Fruit fly (Drosophila melanogaster) whole organism, embryonic: ENCODE results near the gene Obp93a.

Experiments used
- Blimp-1 ChIP-seq: fragments of 200-800 bp; sonication (Bioruptor generic); optimal IDR thresholded peaks from 3 replicates; lab custom pipeline; 2018; ENCODE audit warnings: missing biosample characterization, missing genetic modification characterization, mild to moderate bottlenecking, moderate library complexity, missing genetic modification reagents
- CG10979 ChIP-seq: fragments of 200-800 bp; sonication (Bioruptor generic); optimal IDR thresholded peaks from 2 replicates; lab custom pipeline; 2018; ENCODE audit warnings: missing biosample characterization, mild to moderate bottlenecking, missing genetic modification characterization, moderate library complexity
- CG12942 ChIP-seq: fragments of 200-800 bp; sonication (Bioruptor generic); optimal IDR thresholded peaks from 3 replicates; lab custom pipeline; 2016; ENCODE audit warnings: missing biosample characterization, missing genetic modification characterization
- CG13424 ChIP-seq: fragments of 200-800 bp; sonication (Bioruptor generic); optimal IDR thresholded peaks from 2 replicates; lab custom pipeline; 2019; ENCODE audit warnings: missing biosample characterization, mild to moderate bottlenecking, missing genetic modification characterization, moderate library complexity
- CG13624 ChIP-seq: fragments of 200-800 bp; sonication (Bioruptor generic); optimal IDR thresholded peaks from 2 replicates; lab custom pipeline; 2016; ENCODE audit warnings: missing biosample characterization, missing genetic modification characterization
- CG14965 ChIP-seq: fragments of 200-800 bp; sonication (Bioruptor generic); optimal IDR thresholded peaks from 2 replicates; lab custom pipeline; 2016; ENCODE audit warnings: missing biosample characterization, missing genetic modification characterization, borderline replicate concordance
- CG1603 ChIP-seq: fragments of 200-800 bp; sonication (Bioruptor generic); optimal IDR thresholded peaks from 2 replicates; lab custom pipeline; 2019; ENCODE audit warnings: missing biosample characterization, mild to moderate bottlenecking, missing genetic modification characterization, moderate library complexity
- CG16779 ChIP-seq: fragments of 200-800 bp; sonication (Bioruptor generic); IDR thresholded peaks from 2 replicates; pipeline ENCODE4 v1.3.6; 2022; ENCODE audit warnings: missing biosample characterization, missing genetic modification characterization
- CG16815 ChIP-seq: fragments of 200-800 bp; sonication (Bioruptor generic); optimal IDR thresholded peaks from 3 replicates; lab custom pipeline; 2017; ENCODE audit warnings: missing biosample characterization, mild to moderate bottlenecking, missing genetic modification characterization
- CG17568 ChIP-seq: fragments of 200-800 bp; sonication (Bioruptor generic); optimal IDR thresholded peaks from 2 replicates; lab custom pipeline; 2018; ENCODE audit warnings: missing biosample characterization, mild to moderate bottlenecking, missing genetic modification characterization, moderate library complexity
- CG18262 ChIP-seq: fragments of 200-800 bp; optimal IDR thresholded peaks from 3 replicates; lab custom pipeline; 2019; ENCODE audit warnings: missing biosample characterization, mild to moderate bottlenecking, missing genetic modification characterization, moderate library complexity
- CG2120 ChIP-seq: fragments of 200-800 bp; sonication (Bioruptor generic); optimal IDR thresholded peaks from 3 replicates; lab custom pipeline; 2016; ENCODE audit warnings: missing biosample characterization, missing genetic modification characterization
- CG30403 ChIP-seq: fragments of 200-800 bp; sonication (Bioruptor generic); optimal IDR thresholded peaks from 3 replicates; lab custom pipeline; 2016; ENCODE audit warnings: missing biosample characterization, missing genetic modification characterization
- CG32767 ChIP-seq: fragments of 200-800 bp; sonication (Bioruptor generic); IDR thresholded peaks from 2 replicates; pipeline ENCODE4 v1.3.6; 2022; ENCODE audit warnings: missing biosample characterization, missing genetic modification characterization
- CG3281 ChIP-seq: fragments of 200-800 bp; sonication (Bioruptor generic); optimal IDR thresholded peaks from 3 replicates; lab custom pipeline; 2017; ENCODE audit warnings: missing biosample characterization, mild to moderate bottlenecking, missing genetic modification characterization
- CG34224 ChIP-seq: fragments of 200-800 bp; sonication (Bioruptor generic); IDR thresholded peaks from 3 replicates; pipeline ENCODE4 v1.3.6; 2022; ENCODE audit warnings: missing biosample characterization, missing genetic modification characterization; ENCODE audit not compliant: partially characterized antibody
- CG43689 ChIP-seq: fragments of 200-800 bp; sonication (Bioruptor generic); IDR thresholded peaks from 2 replicates; pipeline ENCODE4 v1.3.6; 2022; ENCODE audit warnings: missing biosample characterization, missing genetic modification characterization
- CG4404 ChIP-seq: fragments of 200-800 bp; sonication (Bioruptor generic); IDR thresholded peaks from 2 replicates; pipeline ENCODE4 v1.3.6; 2022; ENCODE audit warnings: missing biosample characterization, missing genetic modification characterization
- CG4424 ChIP-seq: fragments of 200-800 bp; sonication (Bioruptor generic); optimal IDR thresholded peaks from 3 replicates; lab custom pipeline; 2016; ENCODE audit warnings: missing biosample characterization, missing genetic modification characterization
- CG6854 ChIP-seq: fragments of 200-800 bp; sonication (Bioruptor generic); optimal IDR thresholded peaks from 3 replicates; lab custom pipeline; 2017; ENCODE audit warnings: missing biosample characterization, mild to moderate bottlenecking, missing genetic modification characterization
- CG7372 ChIP-seq: fragments of 200-800 bp; sonication (Bioruptor generic); IDR thresholded peaks from 2 replicates; pipeline ENCODE4 v1.3.6; 2022; ENCODE audit warnings: missing biosample characterization, missing genetic modification characterization
- CG9876 ChIP-seq: fragments of 200-800 bp; sonication (Bioruptor generic); optimal IDR thresholded peaks from 2 replicates; lab custom pipeline; 2016; ENCODE audit warnings: missing biosample characterization, missing genetic modification characterization
- CG9932 ChIP-seq: fragments of 200-800 bp; sonication (Bioruptor generic); IDR thresholded peaks from 2 replicates; pipeline ENCODE4 v1.3.6; 2022; ENCODE audit warnings: missing biosample characterization, missing genetic modification characterization
- Doc2 ChIP-seq: fragments of 200-800 bp; sonication (Bioruptor generic); IDR thresholded peaks from 2 replicates; pipeline ENCODE4 v1.3.6; 2022; ENCODE audit warnings: missing biosample characterization, missing genetic modification characterization
- Elba2 ChIP-seq: fragments of 200-800 bp; sonication (Bioruptor generic); optimal IDR thresholded peaks from 3 replicates; lab custom pipeline; 2016; ENCODE audit warnings: missing biosample characterization, missing genetic modification characterization
- Fer2 ChIP-seq: fragments of 200-800 bp; sonication (Bioruptor generic); optimal IDR thresholded peaks from 2 replicates; lab custom pipeline; 2018; ENCODE audit warnings: missing biosample characterization, mild to moderate bottlenecking, missing genetic modification characterization, moderate library complexity
- Hr51 ChIP-seq, 2 experiments: fragments of 200-800 bp; sonication (Bioruptor generic); optimal IDR thresholded peaks; 2 replicates in 1 of 2; 3 replicates in 1 of 2; lab custom pipeline; 2016 to 2018; ENCODE audit warnings: missing biosample characterization in 2 of 2, missing genetic modification characterization in 2 of 2, mild to moderate bottlenecking in 1 of 2, moderate library complexity in 1 of 2
- Hsf ChIP-seq: fragments of 200-800 bp; sonication (Bioruptor generic); optimal IDR thresholded peaks from 3 replicates; lab custom pipeline; 2016; ENCODE audit warnings: missing biosample characterization, missing genetic modification characterization
- Mes4 ChIP-seq: fragments of 200-800 bp; sonication (Bioruptor generic); optimal IDR thresholded peaks from 2 replicates; lab custom pipeline; 2016; ENCODE audit warnings: missing biosample characterization, missing genetic modification characterization
- Oaz ChIP-seq: fragments of 200-800 bp; sonication (Bioruptor generic); IDR thresholded peaks from 2 replicates; pipeline ENCODE4 v1.3.6; 2022; ENCODE audit warnings: missing biosample characterization, missing genetic modification characterization
- Rx ChIP-seq: fragments of 200-800 bp; sonication (Bioruptor generic); IDR thresholded peaks from 2 replicates; pipeline ENCODE4 v1.3.6; 2022; ENCODE audit warnings: missing biosample characterization, missing genetic modification characterization
- Sox100B ChIP-seq: fragments of 200-800 bp; sonication (Bioruptor generic); optimal IDR thresholded peaks from 3 replicates; lab custom pipeline; 2018; ENCODE audit warnings: missing biosample characterization, mild to moderate bottlenecking, missing genetic modification characterization
- aop ChIP-seq: fragments of 200-800 bp; sonication (Bioruptor generic); IDR thresholded peaks from 2 replicates; pipeline ENCODE4 v1.3.6; 2022; ENCODE audit warnings: missing biosample characterization, missing genetic modification characterization
- bab2 ChIP-seq: fragments of 200-800 bp; sonication (Bioruptor generic); optimal IDR thresholded peaks from 2 replicates; lab custom pipeline; 2016; ENCODE audit warnings: missing biosample characterization, missing genetic modification characterization
- bcd ChIP-seq: fragments of 200-800 bp; sonication (Bioruptor generic); optimal IDR thresholded peaks from 2 replicates; lab custom pipeline; 2017; ENCODE audit warnings: missing biosample characterization, mild to moderate bottlenecking, missing genetic modification characterization
- chif ChIP-seq, 2 experiments: fragments of 200-800 bp; sonication (Bioruptor generic); optimal IDR thresholded peaks; 3 replicates each; lab custom pipeline; 2016; ENCODE audit warnings: missing biosample characterization in 2 of 2, missing genetic modification characterization in 2 of 2
- croc ChIP-seq: fragments of 200-800 bp; sonication (Bioruptor generic); conservative IDR thresholded peaks from 3 replicates; pipeline ENCODE4 v1.3.6; 2022; ENCODE audit warnings: missing biosample characterization, missing genetic modification characterization
- esg ChIP-seq: fragments of 200-800 bp; sonication (Bioruptor generic); conservative IDR thresholded peaks from 2 replicates; pipeline ENCODE4 v1.3.6; 2022; ENCODE audit warnings: missing biosample characterization, missing genetic modification characterization
- gcm ChIP-seq: fragments of 200-800 bp; sonication (Bioruptor generic); optimal IDR thresholded peaks from 2 replicates; lab custom pipeline; 2019; ENCODE audit warnings: missing biosample characterization, mild to moderate bottlenecking, missing genetic modification characterization, moderate library complexity
- h ChIP-seq: fragments of >200 bp; optimal IDR thresholded peaks from 2 replicates; lab custom pipeline; 2017
- hth ChIP-seq: fragments of >200 bp; optimal IDR thresholded peaks from 2 replicates; lab custom pipeline; 2017; ENCODE audit warnings: inconsistent platforms
- pho ChIP-seq: fragments of 200-800 bp; sonication (Bioruptor generic); optimal IDR thresholded peaks from 2 replicates; lab custom pipeline; 2016; ENCODE audit warnings: missing biosample characterization, missing genetic modification characterization
- phol ChIP-seq: fragments of 200-800 bp; sonication (Bioruptor generic); optimal IDR thresholded peaks from 3 replicates; lab custom pipeline; 2018; ENCODE audit warnings: missing biosample characterization, mild to moderate bottlenecking, missing genetic modification characterization, moderate library complexity
- ranshi ChIP-seq: fragments of 200-800 bp; sonication (Bioruptor generic); IDR thresholded peaks from 2 replicates; pipeline ENCODE4 v1.3.6; 2022; ENCODE audit warnings: missing biosample characterization, missing genetic modification characterization
- so ChIP-seq: fragments of 200-800 bp; sonication (Bioruptor generic); IDR thresholded peaks from 3 replicates; pipeline ENCODE4 v1.3.6; 2022; ENCODE audit warnings: missing biosample characterization, missing genetic modification characterization
- stc ChIP-seq: fragments of 200-800 bp; sonication (Bioruptor generic); IDR thresholded peaks from 2 replicates; pipeline ENCODE4 v1.3.6; 2022; ENCODE audit warnings: missing biosample characterization, missing genetic modification characterization
- ttk ChIP-seq: fragments of 200-800 bp; sonication (Bioruptor generic); IDR thresholded peaks from 2 replicates; pipeline ENCODE4 v2.1.2; 2022; ENCODE audit warnings: missing biosample characterization, missing genetic modification characterization
- tup ChIP-seq: fragments of 200-800 bp; sonication (Bioruptor generic); optimal IDR thresholded peaks from 2 replicates; lab custom pipeline; 2016; ENCODE audit warnings: missing biosample characterization, mild to moderate bottlenecking, missing genetic modification characterization, moderate library complexity
- unc-4 ChIP-seq: fragments of 200-800 bp; sonication (Bioruptor generic); IDR thresholded peaks from 2 replicates; pipeline ENCODE4 v1.3.6; 2022; ENCODE audit warnings: missing biosample characterization, missing genetic modification characterization; ENCODE audit not compliant: partially characterized antibody
- vvl ChIP-seq: fragments of 200-800 bp; sonication (Bioruptor generic); IDR thresholded peaks from 2 replicates; pipeline ENCODE4 v1.3.6; 2022; ENCODE audit warnings: missing biosample characterization, missing genetic modification characterization

Obp93a gene

dm6 chr3R:21111964-21112740 lies 17.4 kb downstream of the Obp93a start (continued):
- no peak for TF ChIP-seq h (lab: Kevin White, UChicago)
- TF ChIP-seq Oaz: no peak
- TF ChIP-seq Doc2: no peak
- TF ChIP-seq Hsf (GFP tag; lab: Kevin White, UChicago): peak; percentile 20
- no peak for TF ChIP-seq CG16815 (GFP tag; lab: Kevin White, UChicago)
- TF ChIP-seq chif (GFP tag; optimal IDR thresholded peaks at IDR 0.05; lab: Kevin White, UChicago): no peak
- no peak for TF ChIP-seq CG6854 (GFP tag; lab: Kevin White, UChicago)
- no peak for TF ChIP-seq CG14965 (GFP tag; lab: Kevin White, UChicago)
- TF ChIP-seq Rx: no peak
- TF ChIP-seq esg (GFP tag; lab: Robert Waterston, UW): 0 out of 2 replicates have a peak, but pooled peaks have one; percentile 5
- no peak for TF ChIP-seq bab2 (GFP tag; lab: Kevin White, UChicago)
- peak; percentile 42 for TF ChIP-seq phol
- no peak for TF ChIP-seq CG43689 (GFP tag; lab: Robert Waterston, UW)
- TF ChIP-seq Mes4: no peak
- peak; percentile 19 for TF ChIP-seq bcd (GFP tag; lab: Kevin White, UChicago)
- no peak for TF ChIP-seq unc-4
- TF ChIP-seq tup: no peak
- TF ChIP-seq CG18262: peak; percentile 14
- peak; percentile 39 for TF ChIP-seq CG4424 (GFP tag; lab: Kevin White, UChicago)
- TF ChIP-seq CG13424: peak; percentile 45
- peak; percentile 25 for TF ChIP-seq Sox100B (GFP tag; lab: Kevin White, UChicago)
- TF ChIP-seq CG9876 (GFP tag; lab: Kevin White, UChicago): no peak
- TF ChIP-seq CG9932 (GFP tag; lab: Robert Waterston, UW): 0 out of 2 replicates have a peak, but pooled peaks have one; percentile 17
- no peak for TF ChIP-seq CG16779 (GFP tag; lab: Robert Waterston, UW)
- TF ChIP-seq aop (GFP tag; lab: Robert Waterston, UW): no peak
- peak in 1 of 2 experiments; percentile 72 for TF ChIP-seq Hr51 (GFP tag; optimal IDR thresholded peaks at IDR 0.05; lab: Kevin White, UChicago)
- peak; percentile 34 for TF ChIP-seq Blimp-1 (GFP tag; lab: Kevin White, UChicago)
- no peak for TF ChIP-seq CG32767 (GFP tag; lab: Robert Waterston, UW)
- TF ChIP-seq gcm: peak; percentile 55
- peak; percentile 51; the same call in 1 of the 3 replicates for TF ChIP-seq so
- no peak for TF ChIP-seq CG7372 (GFP tag; lab: Robert Waterston, UW)
- no peak for TF ChIP-seq CG10979 (tag; lab: Kevin White, UChicago)
- TF ChIP-seq stc (GFP tag; lab: Robert Waterston, UW): no peak
- no peak for TF ChIP-seq CG34224 (GFP tag; lab: Robert Waterston, UW)
- TF ChIP-seq CG4404 (GFP tag; lab: Robert Waterston, UW): no peak
- no peak for TF ChIP-seq ranshi (GFP tag; lab: Robert Waterston, UW)
- no peak for TF ChIP-seq Elba2 (GFP tag; lab: Kevin White, UChicago)
- peak; percentile 27 for TF ChIP-seq CG2120 (GFP tag; lab: Kevin White, UChicago)
- no peak for TF ChIP-seq vvl (GFP tag; lab: Robert Waterston, UW)
- TF ChIP-seq CG17568 (GFP tag; lab: Kevin White, UChicago): peak; percentile 44
- TF ChIP-seq croc: no peak
- no peak for TF ChIP-seq CG12942 (GFP tag; lab: Kevin White, UChicago)
- no peak for TF ChIP-seq Fer2
- no peak for TF ChIP-seq pho
- 0 out of 2 replicates have a peak, but pooled peaks have one; percentile 10 for TF ChIP-seq ttk (GFP tag; lab: Robert Waterston, UW)
- no peak for TF ChIP-seq hth
- no peak for TF ChIP-seq CG1603 (tag; lab: Kevin White, UChicago)
- TF ChIP-seq CG3281 (GFP tag; lab: Kevin White, UChicago): peak; percentile 26
- peak; percentile 23 for TF ChIP-seq CG30403
- TF ChIP-seq CG13624 (GFP tag; lab: Kevin White, UChicago): peak; percentile 45
